Worm (Caenorhabditis elegans): ENCODE measurements around the gene F13A2.3.

DNA sequence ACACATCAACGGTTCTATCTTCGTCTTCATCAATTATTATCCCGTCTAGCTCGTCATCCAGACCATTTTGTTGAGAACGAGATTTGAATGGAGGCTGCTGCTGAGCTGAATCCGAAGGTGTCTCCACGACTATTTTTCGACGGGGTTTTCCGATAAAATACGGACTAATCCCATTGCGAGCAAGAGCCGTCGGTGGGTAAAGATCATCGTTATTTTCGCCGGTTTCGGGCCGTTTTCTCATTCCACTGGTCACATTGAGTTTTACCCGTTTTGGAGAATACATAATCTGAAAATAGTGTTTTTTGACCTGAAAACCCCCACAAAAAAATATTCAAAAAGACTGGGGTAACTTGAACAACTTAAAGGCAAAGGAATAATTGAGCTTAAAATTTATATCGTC is 50.4 kb downstream of the F13A2.3 start, which contains the start of gene figl-1:
- no peak for TF ChIP-seq unc-120 (tag; optimal IDR thresholded peaks at IDR 0.05; ENCODE audit: poor library complexity, severe bottlenecking)
- TF ChIP-seq ham-2 (GFP tag; optimal IDR thresholded peaks at IDR 0.05): no peak
